Fruit fly (Drosophila melanogaster): Measurements from ENCODE around the gene JMJD7.

dm6 chr3L:13432791-13433190 lies 17.3 kb downstream of the JMJD7 start:
- no peak for TF ChIP-seq Mnt (GFP tag; optimal IDR thresholded peaks at IDR 0.05)
- TF ChIP-seq pad (GFP tag; optimal IDR thresholded peaks at IDR 0.05) = no peak
- TF ChIP-seq toe (GFP tag; optimal IDR thresholded peaks at IDR 0.05) = no peak
- no peak for TF ChIP-seq kay (GFP tag; ENCODE audit: borderline replicate concordance)
- TF ChIP-seq Hr96 (GFP tag; optimal IDR thresholded peaks at IDR 0.05) = no peak
- no peak for TF ChIP-seq cic (GFP tag; optimal IDR thresholded peaks at IDR 0.05)
- TF ChIP-seq CG33017 (tag; optimal IDR thresholded peaks at IDR 0.05) = no peak
- TF ChIP-seq ovo (GFP tag; optimal IDR thresholded peaks at IDR 0.05) = no peak
- no peak for TF ChIP-seq CG12768 (GFP tag; optimal IDR thresholded peaks at IDR 0.05)
- TF ChIP-seq CG7101 (tag; optimal IDR thresholded peaks at IDR 0.05) = no peak
- no peak for TF ChIP-seq Clk (GFP tag; optimal IDR thresholded peaks at IDR 0.05)

All from whole organism, adult.